Worm (Caenorhabditis elegans) whole organism, L2 larva: Measurements from ENCODE around the gene W02F12.8.

Experiments
- C34F6.9 ChIP-seq: fragments of 150-350 bp; optimal IDR thresholded peaks from 2 replicates; lab custom pipeline; 2014; ENCODE audit warnings: missing biosample characterization, missing genetic modification characterization
- elt-3 ChIP-seq: sonication (generic microtip); optimal IDR thresholded peaks from 2 replicates; lab custom pipeline; 2017; ENCODE audit warnings: missing biosample characterization, missing genetic modification characterization
- snpc-4 ChIP-seq: fragments of 150-350 bp; optimal IDR thresholded peaks from 2 replicates; lab custom pipeline; 2014; ENCODE audit warnings: missing biosample characterization, missing genetic modification characterization

DNA sequence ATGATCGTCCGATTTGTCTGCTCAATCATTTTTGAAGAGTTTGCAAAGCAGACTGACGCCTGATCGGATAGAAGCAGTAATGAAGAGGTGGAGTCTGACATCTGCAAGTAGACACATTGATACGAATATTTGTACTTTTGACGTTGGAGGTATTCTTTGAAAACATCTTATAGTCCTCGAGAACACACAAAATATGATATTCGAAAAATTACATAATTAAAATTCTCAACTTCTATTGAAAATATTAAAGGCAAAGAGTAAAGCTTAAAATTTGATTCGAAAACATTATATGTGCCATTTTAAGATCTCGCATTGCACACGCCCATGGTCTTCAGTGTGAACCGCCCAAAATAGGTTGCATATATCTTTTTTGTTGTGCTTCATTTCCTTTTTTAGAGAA is 27.8 kb upstream of the W02F12.8 start, which contains the start of gene ZC487.2:
- TF ChIP-seq C34F6.9 (tag; lab: Kevin White, UChicago) (no peak), elt-3 (no peak), snpc-4 (tag; lab: Kevin White, UChicago) (no peak)
